Worm (Caenorhabditis elegans) whole organism, L4 larva: ENCODE measurements around the gene lido-2.

Experiments used
- T26A8.4 ChIP-seq: fragments of 200-800 bp; sonication (Bioruptor generic); IDR thresholded peaks from 2 replicates; pipeline ENCODE4 v1.3.6; 2022; ENCODE audit warnings: missing genetic modification characterization, missing compliant biosample characterization
- ama-1 ChIP-seq: fragments of 150-350 bp; optimal IDR thresholded peaks from 2 replicates; lab custom pipeline; 2014; ENCODE audit warnings: inconsistent platforms, mixed read lengths
- fkh-10 ChIP-seq: fragments of 150-350 bp; optimal IDR thresholded peaks from 2 replicates; lab custom pipeline; 2014; ENCODE audit warnings: missing biosample characterization, missing genetic modification reagents, missing genetic modification characterization
- hlh-30 ChIP-seq: sonication (generic microtip); optimal IDR thresholded peaks from 2 replicates; lab custom pipeline; 2017; ENCODE audit warnings: antibody characterized with exemption, mild to moderate bottlenecking, missing genetic modification characterization, missing compliant biosample characterization; ENCODE audit not compliant: insufficient read depth
- jun-1 ChIP-seq: fragments of 150-350 bp; optimal IDR thresholded peaks from 2 replicates; lab custom pipeline; 2014; ENCODE audit warnings: missing biosample characterization, missing genetic modification reagents, missing genetic modification characterization
- madf-5 ChIP-seq, 2 experiments: fragments of 200-800 bp; sonication (Bioruptor generic); IDR thresholded peaks; 2 replicates each; pipeline ENCODE4 v1.3.6; 2022; ENCODE audit warnings: missing compliant biosample characterization in 2 of 2, missing genetic modification characterization in 2 of 2
- mdl-1 ChIP-seq, 2 experiments: fragments of 150-350 bp in 1 of 2; sonication (generic microtip) in 1 of 2; optimal IDR thresholded peaks; 2 replicates each; lab custom pipeline; 2014 to 2017; ENCODE audit warnings: missing biosample characterization in 2 of 2, missing genetic modification characterization in 2 of 2
- nhr-11 ChIP-seq: fragments of 150-350 bp; optimal IDR thresholded peaks from 2 replicates; lab custom pipeline; 2014; ENCODE audit warnings: missing biosample characterization, missing genetic modification characterization
- snpc-4 ChIP-seq: fragments of 150-350 bp; optimal IDR thresholded peaks from 2 replicates; lab custom pipeline; 2014; ENCODE audit warnings: missing biosample characterization, missing genetic modification characterization

DNA sequence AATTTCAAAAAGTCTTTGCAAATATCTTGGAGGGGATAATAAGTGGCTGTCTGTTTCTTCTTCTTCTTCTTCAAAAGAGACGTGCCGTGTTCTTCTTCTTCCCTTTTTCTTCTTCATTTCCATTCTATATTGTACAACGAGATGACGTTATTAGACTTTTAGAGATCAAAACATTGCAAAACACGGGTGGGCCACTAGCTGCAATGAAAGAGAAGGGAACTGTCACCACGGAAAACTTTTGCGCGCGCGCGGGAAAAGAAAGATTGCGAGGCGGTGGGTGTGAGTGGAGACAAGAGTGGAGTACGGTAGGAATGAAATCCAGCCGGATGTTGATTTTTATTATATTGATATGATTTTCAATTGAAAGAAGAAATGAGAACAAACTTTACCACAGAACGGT lies 46.4 kb downstream of the lido-2 start:
- TF ChIP-seq nhr-11 (tag; lab: Kevin White, UChicago) = no peak
- no peak for TF ChIP-seq madf-5 (GFP tag; IDR thresholded peaks at IDR 0.05; lab: Robert Waterston, UW)
- no peak for TF ChIP-seq snpc-4
- no peak for TF ChIP-seq jun-1 (tag; lab: Kevin White, UChicago)
- TF ChIP-seq T26A8.4 (GFP tag; lab: Robert Waterston, UW) = no peak
- TF ChIP-seq fkh-10 (GFP tag; lab: Kevin White, UChicago) = no peak
- TF ChIP-seq ama-1 (lab: Kevin White, UChicago) = no peak
- TF ChIP-seq mdl-1 (tag; optimal IDR thresholded peaks at IDR 0.05; lab: Kevin White, UChicago) = peak in 1 of 2 experiments; percentile 22
- TF ChIP-seq hlh-30 (tag; lab: Kevin White, UChicago) = peak; percentile 25
